Fruit fly (Drosophila melanogaster) whole organism, adult: ENCODE measurements around the gene CG2875.

Experiments
- CG12768 ChIP-seq: fragments of 200-800 bp; sonication (Bioruptor generic); optimal IDR thresholded peaks from 2 replicates; lab custom pipeline; 2017; ENCODE audit warnings: missing biosample characterization, missing genetic modification characterization, mild to moderate bottlenecking, moderate library complexity, missing genetic modification reagents
- CG1620 ChIP-seq: fragments of 200-800 bp; sonication (Bioruptor generic); optimal IDR thresholded peaks from 2 replicates; lab custom pipeline; 2016; ENCODE audit warnings: missing biosample characterization, missing genetic modification characterization
- CG33017 ChIP-seq: fragments of 200-800 bp; sonication (Bioruptor generic); optimal IDR thresholded peaks from 2 replicates; lab custom pipeline; 2018; ENCODE audit warnings: missing biosample characterization, mild to moderate bottlenecking, missing genetic modification characterization, moderate library complexity
- CG7101 ChIP-seq: fragments of 200-800 bp; sonication (Bioruptor generic); optimal IDR thresholded peaks from 2 replicates; lab custom pipeline; 2018; ENCODE audit warnings: missing biosample characterization, mild to moderate bottlenecking, missing genetic modification characterization, moderate library complexity
- Crg-1 ChIP-seq: fragments of 200-800 bp; sonication (Bioruptor generic); optimal IDR thresholded peaks from 2 replicates; lab custom pipeline; 2016; ENCODE audit warnings: missing biosample characterization, missing genetic modification characterization
- Mnt ChIP-seq: fragments of 200-800 bp; sonication (Bioruptor generic); optimal IDR thresholded peaks from 2 replicates; lab custom pipeline; 2016; ENCODE audit warnings: missing biosample characterization, mild to moderate bottlenecking, missing genetic modification characterization
- bab1 ChIP-seq: fragments of 200-800 bp; sonication (Bioruptor generic); optimal IDR thresholded peaks from 3 replicates; lab custom pipeline; 2019; ENCODE audit warnings: missing biosample characterization, mild to moderate bottlenecking, missing genetic modification characterization, moderate library complexity
- cic ChIP-seq: fragments of 200-800 bp; sonication (Bioruptor generic); optimal IDR thresholded peaks from 2 replicates; lab custom pipeline; 2017; ENCODE audit warnings: missing biosample characterization, mild to moderate bottlenecking, missing genetic modification characterization, moderate library complexity
- cnc ChIP-seq, 2 experiments: fragments of >200 bp; optimal IDR thresholded peaks; 2 replicates each; lab custom pipeline; 2017
- kay ChIP-seq: fragments of 200-800 bp; sonication (Bioruptor generic); peaks from one replicate; lab custom pipeline; 2016; ENCODE audit warnings: missing biosample characterization, missing genetic modification characterization, borderline replicate concordance
- tj ChIP-seq: fragments of 200-800 bp; sonication (Bioruptor generic); optimal IDR thresholded peaks from 3 replicates; lab custom pipeline; 2017; ENCODE audit warnings: missing biosample characterization, mild to moderate bottlenecking, missing genetic modification characterization, moderate library complexity

DNA sequence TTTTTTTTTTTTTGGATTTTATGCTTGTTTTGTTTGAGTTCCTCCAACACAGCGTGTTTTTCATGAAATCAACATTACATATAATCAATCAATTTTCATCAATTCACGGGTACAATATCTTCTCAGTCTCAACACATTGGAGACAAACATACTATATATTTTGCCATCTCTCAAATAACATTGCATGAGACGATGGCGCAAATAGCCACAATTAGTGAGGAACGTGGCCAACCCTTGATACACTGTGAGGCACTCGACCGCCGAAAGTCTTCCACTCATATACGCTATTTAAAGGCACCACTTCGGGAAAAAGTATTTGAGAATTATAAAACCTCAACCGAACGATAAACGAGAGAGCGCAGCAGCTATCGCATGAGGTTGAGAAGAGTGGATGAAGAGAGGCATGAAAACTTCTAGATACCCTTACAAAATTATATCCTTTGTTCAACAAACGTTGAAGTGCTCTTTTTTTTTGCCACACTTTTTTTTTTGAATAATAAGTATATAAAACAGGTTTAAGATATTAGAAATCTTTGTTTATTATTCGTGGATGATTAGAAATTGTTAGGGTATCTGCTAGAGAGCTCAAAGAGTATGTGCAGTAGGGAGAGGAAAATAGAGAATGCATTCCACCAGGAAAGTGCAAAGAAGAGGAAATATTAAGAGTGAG lies 27.4 kb downstream of the CG2875 start:
- TF ChIP-seq cic (GFP tag; lab: Kevin White, UChicago) (no peak), kay (peak; percentile 43), Mnt (GFP tag; lab: Kevin White, UChicago) (no peak), tj (GFP tag; lab: Kevin White, UChicago) (peak; percentile 21), CG33017 (tag; lab: Kevin White, UChicago) (peak; percentile 78), Crg-1 (GFP tag; lab: Kevin White, UChicago) (peak; percentile 12), cnc (optimal IDR thresholded peaks at IDR 0.05; lab: Kevin White, UChicago) (no peak), CG1620 (no peak), CG7101 (tag; lab: Kevin White, UChicago) (peak; percentile 84), CG12768 (GFP tag; lab: Kevin White, UChicago) (peak; percentile 44), bab1 (GFP tag; lab: Kevin White, UChicago) (peak; percentile 89)
